Fruit fly (Drosophila melanogaster): ENCODE data around the gene Ulp1.

Gene Ulp1

DNA sequence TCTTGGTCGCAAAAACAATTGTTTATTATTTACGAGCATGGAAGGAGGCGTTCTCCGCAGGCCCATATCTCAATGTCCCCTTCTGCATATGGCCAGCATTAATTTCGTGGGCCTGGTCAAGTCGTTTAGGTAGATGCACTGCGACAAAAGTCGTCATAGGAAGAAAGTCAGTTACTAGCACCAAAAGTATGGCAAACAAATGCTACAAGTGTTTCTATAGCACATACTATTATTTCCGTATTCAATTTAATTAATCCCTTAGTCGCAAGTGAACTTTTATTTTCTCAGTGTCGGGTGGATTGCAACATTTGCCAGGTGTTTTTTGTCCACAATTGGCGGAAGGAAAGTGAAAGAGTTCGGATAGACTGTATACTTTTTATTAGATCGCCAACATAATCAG lies 35.0 kb downstream of the Ulp1 start:
- TF ChIP-seq Dfd (GFP tag; optimal IDR thresholded peaks at IDR 0.05) (no peak), CG2116 (GFP tag; optimal IDR thresholded peaks at IDR 0.05) (no peak), CG12219 (GFP tag; optimal IDR thresholded peaks at IDR 0.05) (no peak), Neu2 (GFP tag; optimal IDR thresholded peaks at IDR 0.05; ENCODE audit: borderline replicate concordance) (no peak), CG10565 (GFP tag; optimal IDR thresholded peaks at IDR 0.05) (no peak), bowl (GFP tag; IDR thresholded peaks at IDR 0.05) (no peak), dmrt11E (tag; optimal IDR thresholded peaks at IDR 0.05) (no peak), fd96Cb (tag; optimal IDR thresholded peaks at IDR 0.05) (peak; percentile 6), CG12942 (GFP tag; optimal IDR thresholded peaks at IDR 0.05) (no peak), Chrac-16 (GFP tag; optimal IDR thresholded peaks at IDR 0.05) (peak; percentile 33), nerfin-2 (GFP tag; IDR thresholded peaks at IDR 0.05; ENCODE audit: partially characterized antibody) (no peak), tio (GFP tag; optimal IDR thresholded peaks at IDR 0.05) (peak; percentile 8), CG17385 (GFP tag; optimal IDR thresholded peaks at IDR 0.05) (peak; percentile 5), mam (GFP tag; optimal IDR thresholded peaks at IDR 0.05) (no peak), TFAM (GFP tag; optimal IDR thresholded peaks at IDR 0.05) (no peak), Dek (tag; optimal IDR thresholded peaks at IDR 0.05) (no peak), CG4360 (GFP tag; IDR thresholded peaks at IDR 0.05) (no peak), CG7987 (GFP tag; optimal IDR thresholded peaks at IDR 0.05) (no peak), tgo (GFP tag; IDR thresholded peaks at IDR 0.05) (no peak), Lhr (GFP tag; optimal IDR thresholded peaks at IDR 0.05) (no peak), ash1 (GFP tag; optimal IDR thresholded peaks at IDR 0.05) (no peak), ham (GFP tag; IDR thresholded peaks at IDR 0.05) (no peak), ssp (GFP tag; IDR thresholded peaks at IDR 0.05) (no peak), Antp (GFP tag; optimal IDR thresholded peaks at IDR 0.05) (peak; percentile 19), Ada2b (GFP tag; IDR thresholded peaks at IDR 0.05) (no peak), CG16863 (GFP tag; optimal IDR thresholded peaks at IDR 0.05) (no peak), CG1832 (GFP tag; optimal IDR thresholded peaks at IDR 0.05) (no peak), CG15514 (GFP tag; optimal IDR thresholded peaks at IDR 0.05) (no peak), CG8924 (tag; optimal IDR thresholded peaks at IDR 0.05) (no peak), CG31224 (GFP tag; IDR thresholded peaks at IDR 0.05) (no peak), CG14014 (GFP tag; IDR thresholded peaks at IDR 0.05) (no peak), disco-r (GFP tag; optimal IDR thresholded peaks at IDR 0.05) (no peak), CG3281 (GFP tag; optimal IDR thresholded peaks at IDR 0.05) (no peak), slp2 (GFP tag; optimal IDR thresholded peaks at IDR 0.05) (no peak), ap (GFP tag; IDR thresholded peaks at IDR 0.05) (no peak), Abd-B (GFP tag; optimal IDR thresholded peaks at IDR 0.05) (peak; percentile 1), insv (GFP tag; optimal IDR thresholded peaks at IDR 0.05) (no peak), Lpt (GFP tag; optimal IDR thresholded peaks at IDR 0.05) (no peak), row (GFP tag; IDR thresholded peaks at IDR 0.05) (peak; percentile 40; the same call in 1 of the 3 replicates), E2f1 (GFP tag; IDR thresholded peaks at IDR 0.05) (0 out of 2 replicates have a peak, but pooled peaks have one; percentile 6), CG15479 (GFP tag; optimal IDR thresholded peaks at IDR 0.05) (no peak), fd64A (GFP tag; optimal IDR thresholded peaks at IDR 0.05) (no peak), CG12769 (tag; optimal IDR thresholded peaks at IDR 0.05) (peak; percentile 3), Nf-YB (GFP tag; optimal IDR thresholded peaks at IDR 0.05) (no peak), CG12744 (GFP tag; optimal IDR thresholded peaks at IDR 0.05) (no peak), CG2129 (GFP tag; IDR thresholded peaks at IDR 0.05; ENCODE audit: partially characterized antibody) (no peak), her (GFP tag; optimal IDR thresholded peaks at IDR 0.05) (peak; percentile 18), ATbp (GFP tag; optimal IDR thresholded peaks at IDR 0.05) (no peak), chn (GFP tag; optimal IDR thresholded peaks at IDR 0.05) (peak; percentile 4), so (GFP tag; IDR thresholded peaks at IDR 0.05) (0 out of 3 replicates have a peak, but pooled peaks have one; percentile 26), org-1 (GFP tag; optimal IDR thresholded peaks at IDR 0.05) (no peak), CG8089 (GFP tag; optimal IDR thresholded peaks at IDR 0.05) (no peak)

Measured in whole organism, embryonic.